Fruit fly (Drosophila melanogaster) ovary, adult (tissue): ENCODE measurements around the gene RPA1.

Source experiments
- CG17801 ChIP-seq: fragments of 200-800 bp; optimal IDR thresholded peaks from 2 replicates; lab custom pipeline; 2019; ENCODE audit warnings: missing biosample characterization, mild to moderate bottlenecking, missing genetic modification characterization, moderate library complexity; ENCODE audit not compliant: partially characterized antibody

The RPA1 gene

dm6 chr3R:8264302-8265080 is at the start of gene RPA1, which contains the start of gene Mcm2:
TSS of gene RPA1 (minus strand) at chr3R:8264451.
TSS of gene Mcm2 (plus strand) at chr3R:8264970.
- peak; percentile 73 for TF ChIP-seq CG17801 (GFP tag; lab: Kevin White, UChicago)

DNA sequence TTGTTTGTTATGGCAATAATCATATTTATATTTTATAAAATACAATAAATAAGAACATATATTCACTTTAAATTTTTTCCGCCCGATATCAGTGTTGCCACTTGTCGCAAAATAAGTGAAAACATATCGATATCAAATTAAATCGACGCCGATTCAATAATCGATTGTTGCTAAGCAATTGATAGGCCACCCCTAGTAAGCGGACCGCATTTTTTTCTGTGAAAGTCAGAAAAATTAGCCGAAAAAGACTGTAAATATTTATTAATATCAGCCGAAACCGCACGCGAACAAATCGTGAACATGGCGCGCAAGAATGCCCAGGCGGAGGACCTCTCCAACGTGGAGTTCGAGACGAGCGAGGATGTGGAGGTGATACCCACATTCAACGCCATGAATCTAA is 48.8 kb upstream of the RPA1 start, which contains the start of gene CG7483:
Gene CG7483, plus strand, starts transcription at position 171 of the 400 bp plus-strand sequence.
- peak; percentile 58 for TF ChIP-seq CG17801 (GFP tag; lab: Kevin White, UChicago)

DNA sequence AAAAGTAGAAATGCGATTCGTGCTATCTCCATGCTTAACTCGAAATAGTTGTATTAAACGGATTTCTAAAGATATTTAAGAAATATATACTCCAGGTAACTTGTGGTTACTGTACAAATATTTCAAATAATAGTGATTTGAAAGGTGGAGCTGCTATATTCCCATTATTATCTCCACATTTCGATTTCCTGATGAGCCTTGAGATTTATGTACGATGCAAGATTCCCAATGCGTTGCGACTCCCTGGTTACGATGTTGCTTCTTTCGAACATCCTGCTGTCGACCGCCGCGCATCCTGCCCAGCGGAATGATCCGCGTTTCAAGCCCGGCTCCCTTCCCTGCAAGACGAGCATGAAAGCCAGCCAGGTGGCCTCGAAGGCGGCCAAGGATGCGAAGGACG is 47.8 kb upstream of the RPA1 start, which contains the start of the genes CG11694 and CG11698:
Gene CG11694, minus strand, starts transcription at position 101 of the 400 bp plus-strand sequence.
Gene CG11698, plus strand, starts transcription at position 152 of the 400 bp plus-strand sequence.
- no peak for TF ChIP-seq CG17801 (GFP tag; lab: Kevin White, UChicago)

DNA sequence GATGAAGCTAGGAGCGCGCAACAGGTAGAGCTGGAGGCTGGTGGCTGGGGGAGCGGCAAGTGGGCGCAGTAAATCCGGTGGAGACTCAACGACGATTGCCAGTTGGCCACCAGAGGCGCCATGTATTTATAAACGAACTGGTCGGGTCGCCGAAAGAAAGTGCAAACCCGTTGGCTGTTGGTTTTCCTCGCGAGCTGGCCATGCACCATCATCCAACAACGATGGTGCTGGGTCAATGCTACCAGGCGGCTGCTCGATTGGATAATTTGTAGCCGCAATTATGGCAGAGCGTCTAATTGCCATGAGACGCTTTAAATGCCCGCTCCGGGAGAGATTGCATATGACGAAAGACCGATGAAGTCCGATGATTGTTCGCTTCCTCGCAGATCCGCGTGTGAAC is 46.4 kb upstream of the RPA1 start, which contains the start of gene CG11693:
Gene CG11693, minus strand, starts transcription at position 101 of the 400 bp plus-strand sequence.
- no peak for TF ChIP-seq CG17801 (GFP tag; lab: Kevin White, UChicago)

DNA sequence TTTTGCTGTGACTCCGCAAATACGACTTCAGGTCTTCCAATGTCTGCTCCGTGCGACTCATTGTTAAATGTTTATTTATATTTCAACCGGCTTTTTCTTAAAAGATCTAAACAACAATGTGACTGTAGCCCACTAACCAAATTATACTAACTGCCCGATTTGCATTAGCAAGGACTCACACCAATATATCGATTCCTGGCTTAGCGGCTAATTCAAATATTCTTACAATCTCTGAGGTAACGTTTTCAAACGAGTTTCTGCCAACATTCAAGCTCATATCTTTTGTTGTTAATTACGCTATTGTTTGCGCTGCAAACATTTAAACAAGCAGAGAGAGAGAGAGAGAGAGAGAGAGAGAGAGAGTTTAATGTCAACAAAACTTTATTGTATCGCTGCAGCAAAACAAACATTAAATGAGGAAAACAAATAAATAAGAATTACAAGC is 44.3 kb upstream of the RPA1 start, which contains the start of gene tex:
Gene tex, minus strand, starts transcription at position 131 of the 445 bp plus-strand sequence.
- TF ChIP-seq CG17801 (GFP tag; lab: Kevin White, UChicago): no peak

DNA sequence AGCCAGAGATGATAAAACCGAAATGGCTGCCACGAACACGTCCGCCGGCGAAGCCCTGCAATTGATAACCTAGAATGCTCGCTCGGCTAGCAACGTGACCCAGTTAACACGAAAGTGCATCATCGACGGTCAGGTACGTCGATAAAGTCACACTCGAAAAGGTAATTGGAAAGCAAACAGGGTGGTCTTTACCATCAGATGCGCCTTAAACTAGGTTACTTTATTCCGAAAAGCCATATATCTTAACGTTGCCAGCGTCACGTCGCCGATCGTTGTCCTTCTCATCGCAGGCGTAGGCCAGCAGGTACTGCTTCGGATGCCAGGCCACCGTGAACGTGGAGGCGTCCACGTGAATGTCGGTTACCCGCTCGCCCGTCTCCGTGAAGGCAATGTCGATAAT is 43.0 kb upstream of the RPA1 start:
- TF ChIP-seq CG17801 (GFP tag; lab: Kevin White, UChicago): no peak

- TF ChIP-seq CG17801 (GFP tag; lab: Kevin White, UChicago): no peak
Observed at dm6 chr3R:8306927-8307261, 42.6 kb upstream of the RPA1 start.

- TF ChIP-seq CG17801 (GFP tag; lab: Kevin White, UChicago): no peak
Observed at dm6 chr3R:8306188-8306926, 42.1 kb upstream of the RPA1 start.

dm6 chr3R:8305110-8305509 is 40.9 kb upstream of the RPA1 start, which contains the start of gene Sgt1:
TSS of gene Sgt1 (minus strand) at chr3R:8305274.
- TF ChIP-seq CG17801 (GFP tag; lab: Kevin White, UChicago): peak; percentile 37

DNA sequence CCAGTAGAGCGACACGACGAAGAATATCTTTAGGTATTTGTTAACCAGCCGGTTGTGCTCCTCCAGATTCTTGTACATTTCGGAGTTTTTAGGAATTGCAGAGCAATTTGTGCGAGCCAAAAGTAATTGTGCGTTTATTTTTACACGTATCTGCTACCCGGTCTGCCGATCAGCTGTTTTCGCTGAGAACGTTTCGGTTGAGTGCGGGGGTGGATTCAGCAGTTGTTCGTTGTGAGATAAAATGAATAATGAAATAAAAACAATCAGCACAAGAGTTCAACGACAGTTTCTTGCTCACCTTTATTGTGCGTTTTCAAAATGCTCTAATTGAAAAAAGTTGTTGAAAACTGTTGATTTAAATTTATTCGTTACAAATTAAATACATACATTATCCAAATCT is 39.6 kb upstream of the RPA1 start, which contains the start of gene nac:
Gene nac, minus strand, starts transcription at position 176 of the 400 bp plus-strand sequence.
- no peak for TF ChIP-seq CG17801 (GFP tag; lab: Kevin White, UChicago)

- no peak for TF ChIP-seq CG17801 (GFP tag; lab: Kevin White, UChicago)
Observed at dm6 chr3R:8300928-8301752, 36.9 kb upstream of the RPA1 start, which contains the start of the genes CG9626 and mRpL1. TSS of gene CG9626 (minus strand) at chr3R:8300978. TSS of gene mRpL1 (plus strand) at chr3R:8301440.

DNA sequence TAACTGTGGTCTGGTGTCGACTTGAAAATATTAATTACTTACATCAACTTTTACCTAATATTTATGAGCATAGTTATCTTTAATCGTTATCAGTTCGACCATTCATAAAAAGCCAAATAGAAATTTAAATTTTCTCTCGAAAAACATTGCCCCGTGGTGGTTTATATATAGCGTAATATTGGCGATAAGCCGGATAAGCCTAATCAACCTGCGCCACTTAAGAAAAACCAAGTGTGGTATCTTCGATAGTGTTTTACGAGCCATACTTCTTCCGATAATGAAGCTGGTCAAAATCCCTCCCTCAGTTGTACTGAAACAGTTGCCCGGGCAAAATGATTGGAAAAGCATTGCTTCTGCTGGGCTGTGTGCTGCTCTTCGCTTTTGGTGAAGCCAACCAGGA is 27.8 kb upstream of the RPA1 start, which contains the start of gene CG31463:
Gene CG31463, plus strand, starts transcription at position 302 of the 400 bp plus-strand sequence.
- TF ChIP-seq CG17801 (GFP tag; lab: Kevin White, UChicago): no peak

dm6 chr3R:8290940-8291339 is 26.7 kb upstream of the RPA1 start, which contains the start of gene CG31464:
TSS of gene CG31464 (plus strand) at chr3R:8291240.
- TF ChIP-seq CG17801 (GFP tag; lab: Kevin White, UChicago): no peak

dm6 chr3R:8290478-8290877 is 26.2 kb upstream of the RPA1 start, which contains the start of gene CG11672:
TSS of gene CG11672 (minus strand) at chr3R:8290578.
- no peak for TF ChIP-seq CG17801 (GFP tag; lab: Kevin White, UChicago)
